Fruit fly (Drosophila melanogaster): ENCODE measurements around the gene CG6726.

CG6726 gene

DNA sequence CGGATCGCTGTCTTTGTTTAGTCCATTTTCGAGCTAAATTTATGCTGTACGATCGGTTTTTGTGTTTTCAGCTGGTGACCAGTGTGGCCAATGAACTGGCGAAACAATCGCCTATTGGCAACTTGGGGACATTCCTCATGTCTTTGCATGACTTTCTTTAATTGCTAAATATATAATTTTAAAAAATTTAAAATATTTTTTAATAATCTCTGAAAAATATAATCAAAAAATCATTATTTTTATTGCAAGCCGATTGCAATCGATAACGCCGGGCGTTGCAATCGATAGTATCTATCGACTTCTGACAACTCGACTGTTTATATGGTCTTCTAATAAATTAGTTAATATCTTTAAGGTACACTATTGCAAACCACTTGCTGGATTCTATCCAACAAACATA lies 30.3 kb upstream of the CG6726 start, which contains the start of the genes sav and Ublcp1:
TSS of gene sav (minus strand) at position 96 of the 400 bp plus-strand sequence.
TSS of gene Ublcp1 (plus strand) at position 285 of the 400 bp plus-strand sequence.
- TF ChIP-seq CG8478 (optimal IDR thresholded peaks at IDR 0.05) (no peak), CTCF (optimal IDR thresholded peaks at IDR 0.05) (no peak)

DNA sequence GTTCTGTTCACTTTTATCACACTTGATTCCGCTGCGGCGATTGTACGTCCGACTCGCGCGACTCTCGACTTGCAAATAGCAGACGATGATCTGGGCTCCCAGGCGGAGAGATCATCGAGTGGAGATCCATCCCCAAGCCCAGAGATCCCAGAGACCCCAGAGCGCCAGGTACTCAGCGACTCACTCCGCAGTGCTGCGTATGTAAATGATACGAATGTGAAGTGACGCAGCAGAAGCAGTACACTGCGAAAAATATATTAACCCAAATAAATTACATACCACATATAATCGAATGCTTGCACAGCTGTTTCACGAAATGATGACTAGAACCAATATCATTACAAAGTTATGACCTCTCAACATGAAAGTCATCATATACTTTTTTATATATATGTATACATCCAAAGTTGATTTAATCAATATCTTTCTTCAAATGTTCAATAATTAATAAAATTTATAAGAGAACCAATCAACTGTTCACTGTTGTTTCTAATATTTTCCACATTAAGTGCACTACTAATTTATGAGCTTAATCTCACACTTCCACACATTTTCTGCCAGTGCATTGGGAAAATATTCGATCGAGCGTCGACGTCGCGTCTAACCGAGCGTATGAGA lies 24.2 kb upstream of the CG6726 start, which contains the start of gene CG17111:
TSS of gene CG17111 (minus strand) at position 51 of the 618 bp plus-strand sequence.
- TF ChIP-seq CG8478 (optimal IDR thresholded peaks at IDR 0.05) = no peak
- TF ChIP-seq CTCF (optimal IDR thresholded peaks at IDR 0.05) = no peak

DNA sequence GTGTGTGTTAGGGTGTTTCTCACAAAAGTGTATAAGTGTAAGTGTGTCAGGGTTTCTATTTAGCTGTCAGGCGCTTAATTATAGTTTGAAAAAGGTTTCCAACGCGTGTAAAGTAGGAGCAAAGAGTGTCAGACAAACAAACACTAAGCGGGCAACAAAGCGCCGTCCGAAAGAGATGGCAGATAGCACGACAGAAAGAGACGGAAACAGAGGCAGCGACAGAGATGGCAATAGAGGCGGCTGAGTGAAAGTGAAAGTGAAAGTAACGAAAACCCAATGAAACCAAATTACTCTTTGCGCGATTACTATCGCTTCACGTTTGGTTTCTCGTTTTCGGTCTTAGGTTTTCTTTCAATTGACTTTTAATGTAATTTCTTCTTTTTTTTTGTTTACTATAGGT lies 17.0 kb upstream of the CG6726 start:
- TF ChIP-seq CG8478 (optimal IDR thresholded peaks at IDR 0.05) = no peak
- no peak for TF ChIP-seq CTCF (optimal IDR thresholded peaks at IDR 0.05)

DNA sequence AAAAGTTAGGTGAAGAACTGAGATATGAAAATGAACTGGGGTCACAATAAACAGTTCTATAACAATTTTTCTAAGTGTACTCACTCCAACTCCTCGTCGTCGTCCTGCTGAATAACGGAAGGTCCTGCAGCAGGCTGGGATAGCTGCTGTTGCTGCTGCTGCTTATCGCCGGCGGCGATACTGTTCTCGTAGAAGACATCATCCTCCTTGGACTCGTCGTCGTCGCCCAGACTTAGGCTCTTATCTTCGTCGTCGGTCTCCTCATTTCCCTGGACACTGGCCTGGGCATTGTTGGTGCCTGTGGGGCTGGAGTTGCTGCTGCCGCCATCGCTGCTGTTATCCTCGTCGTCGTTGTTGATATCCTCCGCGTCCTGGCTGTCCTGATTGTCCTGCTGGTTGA lies 10.3 kb upstream of the CG6726 start:
- no peak for TF ChIP-seq CG8478 (optimal IDR thresholded peaks at IDR 0.05)
- no peak for TF ChIP-seq CTCF (optimal IDR thresholded peaks at IDR 0.05)

DNA sequence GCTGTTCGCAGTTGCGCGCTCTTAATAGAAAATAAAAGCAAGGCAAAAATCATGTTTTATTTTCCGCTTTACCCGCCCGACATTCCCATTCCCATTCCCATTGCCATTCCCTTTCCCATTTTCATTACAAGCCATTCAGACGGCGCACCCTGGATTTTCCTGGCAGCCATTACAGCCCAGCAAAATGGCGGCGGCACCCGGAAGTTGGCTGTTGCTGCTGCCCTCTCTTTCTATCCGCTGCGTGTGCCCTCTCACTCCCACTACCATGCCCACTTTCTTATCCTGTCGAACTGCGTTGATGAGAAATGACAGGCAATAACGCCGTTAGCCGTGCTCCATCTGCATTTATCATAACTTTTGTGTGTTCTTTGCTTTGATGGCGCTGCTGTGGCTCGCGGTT lies 3.3 kb upstream of the CG6726 start:
- no peak for TF ChIP-seq CTCF (optimal IDR thresholded peaks at IDR 0.05)
- no peak for TF ChIP-seq CG8478 (optimal IDR thresholded peaks at IDR 0.05)

DNA sequence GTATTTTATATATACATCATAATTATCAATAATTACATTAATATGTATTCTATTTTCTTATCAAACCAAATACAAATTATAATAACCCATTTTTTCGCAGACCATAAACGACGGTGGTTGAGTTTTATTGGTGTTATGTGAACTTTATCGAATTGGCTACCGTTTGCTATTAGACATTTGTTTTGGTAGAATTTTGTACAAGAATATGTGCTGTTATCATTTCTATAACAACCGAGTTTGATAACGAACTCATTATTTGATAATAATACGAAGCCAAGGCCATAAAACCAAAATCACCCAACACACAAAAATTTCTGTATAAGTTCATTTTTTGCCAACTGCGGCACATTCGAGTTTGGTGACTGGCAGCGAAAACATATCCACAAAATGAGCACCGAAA lies 3.8 kb downstream of the CG6726 start, which contains the start of gene CG17109:
TSS of gene CG17109 (plus strand) at position 345 of the 400 bp plus-strand sequence.
- no peak for TF ChIP-seq CG8478 (optimal IDR thresholded peaks at IDR 0.05)
- TF ChIP-seq CTCF (optimal IDR thresholded peaks at IDR 0.05) = no peak

DNA sequence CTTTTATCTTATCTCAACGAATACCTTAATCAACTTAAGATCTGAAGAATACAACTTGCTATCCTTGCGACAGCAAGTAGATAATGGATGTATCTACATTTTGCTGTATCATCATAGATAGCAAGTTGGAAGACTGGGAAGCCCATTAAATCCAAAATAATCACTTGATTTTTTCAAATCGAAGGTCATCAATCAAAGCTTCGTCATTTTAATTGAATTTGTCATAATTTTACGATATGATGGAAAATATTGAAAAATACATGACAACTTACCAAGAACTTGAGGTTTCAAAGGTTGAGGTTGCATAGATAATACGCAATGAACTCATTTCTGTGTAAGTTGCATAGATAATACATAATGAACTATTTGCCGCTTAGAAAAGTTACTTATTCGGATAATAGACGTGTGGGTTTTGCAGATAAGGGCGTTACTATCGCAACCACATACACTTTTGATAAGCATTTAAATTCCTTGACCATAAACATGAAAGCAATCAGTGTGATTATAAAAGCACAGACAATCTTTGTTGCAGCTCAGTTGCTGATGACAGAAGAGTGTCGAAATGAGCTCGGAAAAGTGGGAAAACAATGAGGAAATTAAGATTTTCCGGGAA lies 5.8 kb downstream of the CG6726 start, which contains the start of gene CG6733:
TSS of gene CG6733 (plus strand) at position 532 of the 613 bp plus-strand sequence.
- no peak for TF ChIP-seq CTCF (optimal IDR thresholded peaks at IDR 0.05)
- TF ChIP-seq CG8478 (optimal IDR thresholded peaks at IDR 0.05) = no peak

DNA sequence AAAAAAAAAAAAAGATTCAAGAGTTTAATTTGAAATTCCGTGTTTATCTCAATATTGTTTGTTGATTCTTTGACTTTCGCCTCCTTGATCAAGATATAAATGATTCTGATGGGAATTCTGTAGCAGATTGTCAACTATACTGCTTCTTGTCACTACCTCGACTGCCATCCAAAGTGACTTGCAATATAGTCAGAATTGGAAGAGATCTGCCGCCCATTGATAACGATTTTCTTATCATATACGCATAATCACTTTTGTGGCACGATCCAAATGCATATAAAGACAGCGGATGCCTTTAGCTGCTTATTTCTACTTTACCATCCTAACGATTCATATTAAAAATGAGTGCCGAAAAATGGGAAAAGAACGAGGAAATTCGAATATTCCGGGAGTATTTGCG lies 7.7 kb downstream of the CG6726 start, which contains the start of gene CG6738:
TSS of gene CG6738 (plus strand) at position 301 of the 400 bp plus-strand sequence.
- TF ChIP-seq CTCF (optimal IDR thresholded peaks at IDR 0.05) (no peak), CG8478 (optimal IDR thresholded peaks at IDR 0.05) (no peak)

DNA sequence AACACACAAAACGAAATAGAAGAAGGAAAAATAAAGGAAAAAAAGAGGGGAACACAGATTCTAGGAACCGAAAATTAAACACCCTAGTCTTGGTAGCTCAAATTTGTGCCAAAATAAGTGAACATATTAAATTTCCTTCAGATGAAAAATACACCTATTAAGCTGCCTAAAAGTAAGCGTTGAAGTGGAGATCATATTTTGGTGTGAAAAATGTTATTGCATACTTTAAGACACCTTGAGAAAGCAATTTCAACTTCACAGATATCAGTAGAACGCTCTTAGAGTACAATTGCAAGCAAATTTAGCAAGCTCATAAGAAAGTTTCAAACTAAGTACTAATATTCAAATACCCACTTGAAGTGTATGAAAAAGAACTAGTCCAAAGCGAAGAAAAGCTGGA lies 19.2 kb downstream of the CG6726 start:
- TF ChIP-seq CTCF (optimal IDR thresholded peaks at IDR 0.05) (no peak), CG8478 (optimal IDR thresholded peaks at IDR 0.05) (no peak)

DNA sequence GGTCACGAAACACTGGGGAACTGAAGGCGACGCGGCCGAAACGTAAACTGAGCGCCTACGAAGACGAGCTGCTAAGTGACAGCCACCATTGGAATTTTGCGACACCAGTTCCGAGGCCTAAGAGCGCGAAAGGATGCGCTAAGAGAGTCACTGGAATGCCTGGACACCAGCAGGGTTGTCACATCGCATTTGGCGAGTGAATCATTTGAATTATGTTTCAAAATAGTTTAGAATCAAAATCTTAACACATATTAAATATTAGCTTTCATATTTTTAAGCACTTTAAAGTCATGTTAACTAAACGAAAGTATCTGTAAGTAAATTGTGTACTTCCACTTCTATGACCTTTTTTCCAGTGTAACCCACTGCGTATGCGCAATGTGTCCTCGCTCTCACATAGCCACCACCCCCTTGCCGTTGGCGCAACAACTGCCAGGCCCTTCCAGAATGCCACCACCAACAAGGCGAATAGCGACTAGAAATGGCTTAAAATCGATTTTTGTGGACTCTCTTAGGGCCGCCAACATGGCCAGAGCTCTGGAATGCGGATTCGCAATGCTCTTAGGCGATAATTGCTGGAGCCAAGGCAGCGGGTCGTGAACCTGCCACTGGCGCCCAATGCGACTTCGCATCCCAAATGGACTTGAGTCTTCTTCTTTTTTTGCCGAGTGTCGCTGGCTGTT lies 21.3 kb downstream of the CG6726 start, which contains the start of gene Cow:
TSS of gene Cow (minus strand) at position 51 of the 683 bp plus-strand sequence.
- no peak for TF ChIP-seq CTCF (optimal IDR thresholded peaks at IDR 0.05)

DNA sequence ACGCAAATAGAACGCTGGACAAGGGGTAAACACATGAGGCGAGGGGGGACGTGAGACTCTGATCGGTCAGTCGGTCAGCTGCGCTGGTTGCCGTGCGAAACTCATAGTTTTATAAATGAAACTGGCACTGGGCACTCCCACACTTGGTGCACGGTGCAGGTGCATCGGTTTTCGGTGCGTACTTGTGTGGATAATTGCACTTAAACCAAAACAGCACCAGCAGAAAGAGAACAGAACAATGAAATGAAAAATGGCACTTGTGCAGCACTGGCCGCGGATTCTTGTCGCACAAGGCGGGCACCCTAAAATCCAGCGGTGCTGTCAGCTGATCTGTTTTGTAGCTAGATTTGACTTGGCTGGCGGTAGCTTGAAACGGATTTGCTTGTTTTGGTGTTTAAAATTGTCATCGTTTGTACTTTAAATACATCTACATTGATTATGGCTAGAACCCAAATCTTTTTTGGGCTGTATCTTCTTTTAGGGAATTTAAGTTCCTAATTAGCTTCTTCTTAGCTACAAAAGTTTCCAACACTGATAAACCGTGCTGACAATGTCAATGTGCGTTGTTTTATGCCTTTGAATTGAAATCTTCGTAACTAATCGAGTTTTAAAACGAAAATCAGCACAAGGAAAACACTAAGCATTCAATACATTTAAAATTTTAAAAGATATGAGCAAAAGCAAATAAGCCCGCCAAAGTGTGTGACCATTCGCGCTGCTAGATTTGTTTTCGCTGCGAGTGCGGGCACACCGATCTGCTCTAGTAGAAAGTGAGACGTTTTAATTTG lies 26.4 kb downstream of the CG6726 start, which contains the start of the genes Rassf and CenB1A:
TSS of gene Rassf (minus strand) at position 249 of the 788 bp plus-strand sequence.
TSS of gene CenB1A (plus strand) at position 718 of the 788 bp plus-strand sequence.
- TF ChIP-seq CG8478 (optimal IDR thresholded peaks at IDR 0.05) (no peak), CTCF (optimal IDR thresholded peaks at IDR 0.05) (no peak)

DNA sequence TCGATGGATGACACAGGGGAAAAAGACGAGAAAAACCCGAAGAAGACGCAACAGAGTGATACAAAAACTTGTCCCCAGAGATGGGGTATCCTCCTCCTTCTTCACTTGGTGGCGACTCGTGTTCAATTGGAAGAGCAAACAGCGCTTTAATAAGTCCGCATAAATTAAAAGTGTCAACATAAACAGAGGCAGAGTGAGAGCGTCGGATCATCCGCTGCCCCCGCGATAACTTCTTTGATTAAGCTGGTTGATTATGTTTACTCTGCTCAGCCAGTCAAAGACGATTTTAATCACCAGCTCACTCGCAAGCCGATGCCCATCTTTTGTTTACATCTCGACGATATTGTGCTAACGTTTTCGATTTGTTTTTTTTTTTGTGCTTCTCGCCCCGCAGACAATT lies 28.3 kb downstream of the CG6726 start:
- no peak for TF ChIP-seq CG8478 (optimal IDR thresholded peaks at IDR 0.05)
- no peak for TF ChIP-seq CTCF (optimal IDR thresholded peaks at IDR 0.05)

DNA sequence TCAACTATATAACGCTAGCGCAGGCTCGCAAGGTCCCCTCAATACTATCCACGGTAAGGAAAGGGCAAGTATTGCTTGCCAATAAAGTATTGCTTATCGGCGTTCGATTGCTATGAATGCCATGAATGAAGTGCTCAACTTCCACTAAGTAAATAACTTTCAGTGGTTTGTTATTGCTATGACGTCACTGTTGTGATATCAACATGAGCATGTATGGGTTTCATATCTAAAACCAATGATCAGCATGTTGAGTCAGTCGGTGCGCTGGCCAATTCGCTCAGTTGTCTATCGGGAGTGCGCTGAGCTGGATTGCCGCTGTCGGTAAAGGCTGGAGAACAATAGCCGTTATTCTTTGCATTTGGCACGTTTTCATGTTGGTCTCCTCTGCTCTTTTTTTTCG lies 29.4 kb downstream of the CG6726 start:
- TF ChIP-seq CG8478 (optimal IDR thresholded peaks at IDR 0.05) = no peak

DNA sequence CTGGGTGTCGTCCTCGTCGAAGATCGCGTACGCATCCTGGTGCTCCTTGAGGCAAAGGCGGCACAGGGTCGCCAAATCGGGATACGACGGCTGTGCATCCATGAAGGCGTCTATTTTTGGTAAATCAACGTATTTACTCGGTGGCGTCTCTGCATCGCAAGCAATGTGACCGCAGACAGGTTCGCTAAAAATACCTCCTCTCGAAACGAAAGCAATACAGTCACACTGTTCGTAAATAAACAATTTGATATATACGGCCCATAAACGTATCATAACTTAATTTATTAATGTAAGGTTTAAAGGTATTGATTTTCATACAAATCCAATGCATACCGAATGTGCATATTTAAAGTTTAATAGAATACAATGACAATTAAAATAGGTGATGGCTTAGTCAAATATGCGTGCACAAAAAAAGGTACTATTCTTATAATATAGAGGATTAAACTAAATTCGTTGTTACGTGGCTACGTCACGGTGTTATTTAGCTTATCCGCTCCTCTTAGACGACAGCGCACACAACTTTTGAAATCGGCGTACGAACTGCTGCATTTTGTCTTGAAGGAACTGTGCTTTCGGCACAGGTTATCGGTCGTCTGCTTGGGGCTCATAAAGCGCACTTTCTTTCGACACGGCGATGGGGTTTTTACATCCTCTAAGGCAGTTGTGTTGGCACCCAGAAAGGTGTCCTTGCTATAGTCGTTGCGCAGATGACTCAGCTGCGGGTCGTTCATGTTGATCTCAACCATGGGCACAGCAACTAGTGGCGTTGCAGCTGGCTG lies 34.9 kb downstream of the CG6726 start, which contains the start of gene CG31365:
TSS of gene CG31365 (minus strand) at position 182 of the 782 bp plus-strand sequence.
- no peak for TF ChIP-seq CG8478 (optimal IDR thresholded peaks at IDR 0.05)
- TF ChIP-seq CTCF (optimal IDR thresholded peaks at IDR 0.05) = no peak

Measured in S2 (cell line).